Fruit fly (Drosophila melanogaster): ENCODE data around the gene CG3568.

The CG3568 gene

DNA sequence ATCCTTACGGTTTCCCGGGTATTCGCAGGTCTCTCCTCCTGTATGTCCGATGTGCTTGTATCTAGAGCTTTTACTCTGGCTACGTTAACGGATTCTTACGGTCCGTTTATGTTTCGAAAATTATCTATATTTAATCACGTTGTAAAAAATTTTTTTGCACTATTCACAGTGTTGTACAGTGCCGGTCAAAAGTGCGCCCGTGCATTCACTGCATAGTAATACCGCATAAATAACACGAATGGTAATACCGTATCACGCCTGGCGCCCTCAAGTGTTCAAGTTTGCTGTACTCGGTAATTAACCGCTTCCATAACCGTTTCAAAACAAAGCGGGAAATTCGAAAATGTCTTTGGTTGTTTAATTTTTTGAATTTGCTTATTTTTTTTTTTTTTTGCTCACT lies 11.6 kb downstream of the CG3568 start, which contains the start of gene CG11444 (continued):
- peak; percentile 26 for TF ChIP-seq CG1647 (GFP tag; optimal IDR thresholded peaks at IDR 0.05)
- TF ChIP-seq grn (GFP tag; optimal IDR thresholded peaks at IDR 0.05) = peak; percentile 63
- TF ChIP-seq CG12769 (tag; optimal IDR thresholded peaks at IDR 0.05) = no peak
- TF ChIP-seq CG6175 (GFP tag; IDR thresholded peaks at IDR 0.05) = no peak
- no peak for TF ChIP-seq ham (GFP tag; IDR thresholded peaks at IDR 0.05)
- TF ChIP-seq p53 (GFP tag; optimal IDR thresholded peaks at IDR 0.05) = peak; percentile 42
- peak; percentile 64 for TF ChIP-seq CG8924 (tag; optimal IDR thresholded peaks at IDR 0.05)
- peak; percentile 3 for TF ChIP-seq pb (GFP tag; optimal IDR thresholded peaks at IDR 0.05)
- TF ChIP-seq tio (GFP tag; optimal IDR thresholded peaks at IDR 0.05) = no peak
- no peak for TF ChIP-seq Tbp (GFP tag; optimal IDR thresholded peaks at IDR 0.05)
- no peak for TF ChIP-seq CG3065 (GFP tag; optimal IDR thresholded peaks at IDR 0.05)
- TF ChIP-seq Hr3 (GFP tag; optimal IDR thresholded peaks at IDR 0.05) = peak; percentile 4
- TF ChIP-seq bigmax (GFP tag; optimal IDR thresholded peaks at IDR 0.05) = no peak
- no peak for TF ChIP-seq ranshi (GFP tag; IDR thresholded peaks at IDR 0.05)
- TF ChIP-seq cg (GFP tag; optimal IDR thresholded peaks at IDR 0.05) = no peak
- no peak for TF ChIP-seq oc (tag; optimal IDR thresholded peaks at IDR 0.05)
- TF ChIP-seq btn (GFP tag; optimal IDR thresholded peaks at IDR 0.05) = no peak
- TF ChIP-seq bbx (GFP tag; IDR thresholded peaks at IDR 0.05; ENCODE audit: partially characterized antibody) = no peak; the same call in 1 of the 2 replicates
- peak; percentile 31 for TF ChIP-seq phol (tag; optimal IDR thresholded peaks at IDR 0.05)
- TF ChIP-seq CG13624 (GFP tag; optimal IDR thresholded peaks at IDR 0.05) = peak; percentile 50
- no peak for TF ChIP-seq abd-A (tag; optimal IDR thresholded peaks at IDR 0.05)
- no peak for TF ChIP-seq onecut (GFP tag; IDR thresholded peaks at IDR 0.05)
- TF ChIP-seq Hr51 (GFP tag; optimal IDR thresholded peaks at IDR 0.05) = peak in 1 of 2 experiments; percentile 19
- no peak for TF ChIP-seq CG2199 (GFP tag; IDR thresholded peaks at IDR 0.05)
- TF ChIP-seq Optix (GFP tag; IDR thresholded peaks at IDR 0.05) = no peak
- no peak for TF ChIP-seq fd96Cb (tag; optimal IDR thresholded peaks at IDR 0.05)
- TF ChIP-seq pita (GFP tag; optimal IDR thresholded peaks at IDR 0.05) = no peak
- TF ChIP-seq Rfx (GFP tag; IDR thresholded peaks at IDR 0.05) = peak; percentile 70
- peak; percentile 77 for TF ChIP-seq CG12659 (GFP tag; optimal IDR thresholded peaks at IDR 0.05)
- no peak for TF ChIP-seq CG7963 (GFP tag; IDR thresholded peaks at IDR 0.05; ENCODE audit: partially characterized antibody)
- TF ChIP-seq Dad (GFP tag; optimal IDR thresholded peaks at IDR 0.05) = peak; percentile 38
- TF ChIP-seq tna (GFP tag; IDR thresholded peaks at IDR 0.05; ENCODE audit: partially characterized antibody) = no peak; the same call in 1 of the 2 replicates
- peak; percentile 48 for TF ChIP-seq CoRest (tag; optimal IDR thresholded peaks at IDR 0.05)
- peak; percentile 27 for TF ChIP-seq CG12155 (GFP tag; optimal IDR thresholded peaks at IDR 0.05)
- peak; percentile 47; the same call in 1 of the 2 replicates for TF ChIP-seq Dref (GFP tag; IDR thresholded peaks at IDR 0.05)
- no peak for TF ChIP-seq E2f1 (GFP tag; IDR thresholded peaks at IDR 0.05)
- TF ChIP-seq CG14860 (GFP tag; IDR thresholded peaks at IDR 0.05; ENCODE audit: partially characterized antibody) = no peak
- peak in 1 of 2 experiments; percentile 22 for TF ChIP-seq insv (GFP tag; optimal IDR thresholded peaks at IDR 0.05)
- TF ChIP-seq ewg (GFP tag; optimal IDR thresholded peaks at IDR 0.05) = no peak
- peak; percentile 94 for TF ChIP-seq CG9797 (GFP tag; optimal IDR thresholded peaks at IDR 0.05)
- TF ChIP-seq CG16863 (GFP tag; optimal IDR thresholded peaks at IDR 0.05) = no peak
- TF ChIP-seq slbo (GFP tag; IDR thresholded peaks at IDR 0.05) = peak; percentile 60
- peak; percentile 28; the same call in 1 of the 3 replicates for TF ChIP-seq row (GFP tag; IDR thresholded peaks at IDR 0.05)
- TF ChIP-seq bab2 (GFP tag; optimal IDR thresholded peaks at IDR 0.05) = peak; percentile 3
- TF ChIP-seq Bdp1 (GFP tag; optimal IDR thresholded peaks at IDR 0.05) = peak; percentile 33
- no peak for TF ChIP-seq usp (GFP tag; optimal IDR thresholded peaks at IDR 0.05)
- no peak for TF ChIP-seq Aef1 (GFP tag; IDR thresholded peaks at IDR 0.05)
- TF ChIP-seq Opbp (GFP tag; IDR thresholded peaks at IDR 0.05; ENCODE audit: partially characterized antibody) = peak; percentile 52; the same call in 1 of the 3 replicates
- no peak for TF ChIP-seq CG3407 (GFP tag; optimal IDR thresholded peaks at IDR 0.05)
- no peak for TF ChIP-seq dan (GFP tag; IDR thresholded peaks at IDR 0.05)
- no peak for TF ChIP-seq tgo (GFP tag; IDR thresholded peaks at IDR 0.05)
